Worm (Caenorhabditis elegans): Measurements from ENCODE around the gene mtpn-1.

- TF ChIP-seq ztf-23 (GFP tag; IDR thresholded peaks at IDR 0.05) = no peak
- TF ChIP-seq flt-1 (GFP tag; IDR thresholded peaks at IDR 0.05) = no peak
- TF ChIP-seq klf-2 (GFP tag; conservative IDR thresholded peaks at IDR 0.05) = no peak
- TF ChIP-seq tab-1 (GFP tag; IDR thresholded peaks at IDR 0.05) = no peak
Observed at ce11 chrX:2375300-2376035, 31.8 kb upstream of the mtpn-1 start, which contains the start of gene F47G3.3.
